Worm (Caenorhabditis elegans) whole organism, late embryonic: ENCODE measurements around the gene ZK899.7.

ENCODE experiments used
- F13H6.1 ChIP-seq: sonication (generic microtip); optimal IDR thresholded peaks from 2 replicates; lab custom pipeline; 2016; ENCODE audit warnings: missing genetic modification characterization, missing compliant biosample characterization
- K02D7.2 ChIP-seq: sonication (generic microtip); optimal IDR thresholded peaks from 2 replicates; lab custom pipeline; 2017; ENCODE audit warnings: mild to moderate bottlenecking, missing genetic modification characterization, missing compliant biosample characterization
- Y22D7AL.16 ChIP-seq: sonication (generic microtip); optimal IDR thresholded peaks from 2 replicates; lab custom pipeline; 2016; ENCODE audit warnings: missing genetic modification characterization, missing compliant biosample characterization
- ahr-1 ChIP-seq: sonication (generic microtip); optimal IDR thresholded peaks from 2 replicates; lab custom pipeline; 2016; ENCODE audit warnings: missing genetic modification characterization, missing compliant biosample characterization
- ama-1 ChIP-seq: fragments of 150-350 bp; optimal IDR thresholded peaks from 2 replicates; lab custom pipeline; 2014
- ceh-14 ChIP-seq: sonication (generic microtip); optimal IDR thresholded peaks from 2 replicates; lab custom pipeline; 2016; ENCODE audit warnings: missing genotype, missing genetic modification characterization, missing compliant biosample characterization
- ceh-18 ChIP-seq: sonication (generic microtip); optimal IDR thresholded peaks from 2 replicates; lab custom pipeline; 2016; ENCODE audit warnings: missing genetic modification characterization, missing compliant biosample characterization
- ceh-19 ChIP-seq: fragments of 200-800 bp; sonication (Bioruptor generic); optimal IDR thresholded peaks from 2 replicates; lab custom pipeline; 2018; ENCODE audit warnings: mild to moderate bottlenecking, missing genetic modification characterization, missing compliant biosample characterization
- ceh-2 ChIP-seq: sonication (generic microtip); optimal IDR thresholded peaks from 2 replicates; lab custom pipeline; 2016; ENCODE audit warnings: missing genotype, missing genetic modification characterization, missing compliant biosample characterization
- ceh-24 ChIP-seq: sonication (generic microtip); optimal IDR thresholded peaks from 2 replicates; lab custom pipeline; 2016; ENCODE audit warnings: mild to moderate bottlenecking, missing genetic modification characterization, missing compliant biosample characterization
- ceh-31 ChIP-seq: sonication (generic microtip); optimal IDR thresholded peaks from 2 replicates; lab custom pipeline; 2016; ENCODE audit warnings: missing genetic modification characterization, missing compliant biosample characterization
- ceh-34 ChIP-seq: sonication (generic microtip); optimal IDR thresholded peaks from 2 replicates; lab custom pipeline; 2016; ENCODE audit warnings: mild to moderate bottlenecking, missing genetic modification characterization, missing compliant biosample characterization
- ceh-48 ChIP-seq: sonication (generic microtip); optimal IDR thresholded peaks from 2 replicates; lab custom pipeline; 2016; ENCODE audit warnings: missing genetic modification characterization, inconsistent platforms, missing compliant biosample characterization
- ceh-6 ChIP-seq: fragments of 200-800 bp; sonication (Bioruptor generic); optimal IDR thresholded peaks from 2 replicates; lab custom pipeline; 2018; ENCODE audit warnings: mild to moderate bottlenecking, missing genetic modification characterization, missing compliant biosample characterization
- ceh-9 ChIP-seq: sonication (generic microtip); optimal IDR thresholded peaks from 2 replicates; lab custom pipeline; 2016; ENCODE audit warnings: mild to moderate bottlenecking, missing genetic modification characterization, inconsistent platforms, missing compliant biosample characterization
- dmd-4 ChIP-seq: sonication (generic microtip); optimal IDR thresholded peaks from 2 replicates; lab custom pipeline; 2016; ENCODE audit warnings: borderline replicate concordance, missing genetic modification characterization, missing compliant biosample characterization
- dve-1 ChIP-seq: sonication (generic microtip); optimal IDR thresholded peaks from 2 replicates; lab custom pipeline; 2017; ENCODE audit warnings: antibody characterized with exemption, mild to moderate bottlenecking, missing genetic modification characterization, missing compliant biosample characterization
- elt-2 ChIP-seq: sonication (generic microtip); optimal IDR thresholded peaks from 2 replicates; lab custom pipeline; 2016; ENCODE audit warnings: missing genetic modification reagents, missing genetic modification characterization, missing compliant biosample characterization
- elt-4 ChIP-seq: sonication (generic microtip); optimal IDR thresholded peaks from 2 replicates; lab custom pipeline; 2016; ENCODE audit warnings: missing genetic modification characterization, missing compliant biosample characterization
- ets-4 ChIP-seq: sonication (generic microtip); optimal IDR thresholded peaks from 2 replicates; lab custom pipeline; 2016; ENCODE audit warnings: missing genetic modification characterization, missing compliant biosample characterization
- eyg-1 ChIP-seq: sonication (generic microtip); optimal IDR thresholded peaks from 2 replicates; lab custom pipeline; 2016; ENCODE audit warnings: missing genotype, missing genetic modification characterization, missing compliant biosample characterization
- fax-1 ChIP-seq: sonication (generic microtip); optimal IDR thresholded peaks from 2 replicates; lab custom pipeline; 2016; ENCODE audit warnings: missing genotype, missing genetic modification characterization, missing compliant biosample characterization
- fkh-10 ChIP-seq: fragments of 150-350 bp; optimal IDR thresholded peaks from 2 replicates; lab custom pipeline; 2014; ENCODE audit warnings: missing biosample characterization, missing genetic modification reagents, missing genetic modification characterization
- hlh-13 ChIP-seq: fragments of 200-800 bp; sonication (Bioruptor generic); optimal IDR thresholded peaks from 2 replicates; lab custom pipeline; 2018; ENCODE audit warnings: mild to moderate bottlenecking, missing genetic modification characterization, missing compliant biosample characterization
- hlh-15 ChIP-seq: sonication (generic microtip); optimal IDR thresholded peaks from 2 replicates; lab custom pipeline; 2016; ENCODE audit warnings: missing genetic modification characterization, missing compliant biosample characterization
- hlh-30 ChIP-seq: sonication (generic microtip); optimal IDR thresholded peaks from 2 replicates; lab custom pipeline; 2017; ENCODE audit warnings: antibody characterized with exemption, missing genetic modification characterization, missing compliant biosample characterization; ENCODE audit not compliant: insufficient read depth
- hlh-6 ChIP-seq: sonication (generic microtip); optimal IDR thresholded peaks from 2 replicates; lab custom pipeline; 2016; ENCODE audit warnings: missing genotype, missing genetic modification characterization, missing compliant biosample characterization
- lim-6 ChIP-seq: sonication (generic microtip); optimal IDR thresholded peaks from 2 replicates; lab custom pipeline; 2016; ENCODE audit warnings: missing genetic modification characterization, missing compliant biosample characterization
- mec-3 ChIP-seq: sonication (generic microtip); optimal IDR thresholded peaks from 2 replicates; lab custom pipeline; 2016; ENCODE audit warnings: borderline replicate concordance, missing genetic modification characterization, missing compliant biosample characterization
- nfya-1 ChIP-seq: sonication (generic microtip); optimal IDR thresholded peaks from 2 replicates; lab custom pipeline; 2017; ENCODE audit warnings: missing genetic modification characterization, mild to moderate bottlenecking, missing compliant biosample characterization, antibody characterized with exemption, moderate library complexity
- nhr-11 ChIP-seq: fragments of 150-350 bp; optimal IDR thresholded peaks from 2 replicates; lab custom pipeline; 2014; ENCODE audit warnings: missing biosample characterization, missing genetic modification characterization
- nhr-232 ChIP-seq: sonication (generic microtip); optimal IDR thresholded peaks from 2 replicates; lab custom pipeline; 2016; ENCODE audit warnings: missing genetic modification characterization, missing compliant biosample characterization
- npax-4 ChIP-seq: sonication (generic microtip); optimal IDR thresholded peaks from 2 replicates; lab custom pipeline; 2016; ENCODE audit warnings: missing genetic modification characterization, missing compliant biosample characterization
- odd-2 ChIP-seq: sonication (generic microtip); optimal IDR thresholded peaks from 2 replicates; lab custom pipeline; 2017; ENCODE audit warnings: antibody characterized with exemption, mild to moderate bottlenecking, missing genetic modification characterization, missing compliant biosample characterization
- pag-3 ChIP-seq: sonication (generic microtip); optimal IDR thresholded peaks from 2 replicates; lab custom pipeline; 2016; ENCODE audit warnings: missing compliant biosample characterization, missing genetic modification characterization, borderline replicate concordance
- pat-9 ChIP-seq: fragments of 200-800 bp; sonication (Bioruptor generic); optimal IDR thresholded peaks from 2 replicates; lab custom pipeline; 2018; ENCODE audit warnings: mild to moderate bottlenecking, missing genetic modification characterization, moderate library complexity, missing compliant biosample characterization
- pha-4 ChIP-seq: fragments of 150-350 bp; optimal IDR thresholded peaks from 2 replicates; lab custom pipeline; 2018; ENCODE audit warnings: missing biosample characterization, missing genetic modification reagents, missing genetic modification characterization
- pqm-1 ChIP-seq: sonication (generic microtip); optimal IDR thresholded peaks from 2 replicates; lab custom pipeline; 2016; ENCODE audit warnings: missing genetic modification characterization, missing compliant biosample characterization
- pros-1 ChIP-seq: fragments of 150-350 bp; optimal IDR thresholded peaks from 2 replicates; lab custom pipeline; 2014; ENCODE audit warnings: missing biosample characterization, missing genetic modification reagents, missing genetic modification characterization
- ref-2 ChIP-seq: sonication (generic microtip); optimal IDR thresholded peaks from 2 replicates; lab custom pipeline; 2016; ENCODE audit warnings: missing genetic modification characterization, missing compliant biosample characterization
- rnt-1 ChIP-seq: sonication (generic microtip); optimal IDR thresholded peaks from 2 replicates; lab custom pipeline; 2016; ENCODE audit warnings: missing genetic modification characterization, missing compliant biosample characterization
- sox-2 ChIP-seq: fragments of 200-800 bp; sonication (Bioruptor generic); IDR thresholded peaks from 2 replicates; pipeline ENCODE4 v1.3.6; 2022; ENCODE audit warnings: missing genetic modification reagents, missing genetic modification characterization, missing compliant biosample characterization
- sox-4 ChIP-seq: sonication (generic microtip); optimal IDR thresholded peaks from 2 replicates; lab custom pipeline; 2017; ENCODE audit warnings: mild to moderate bottlenecking, missing genetic modification characterization, inconsistent platforms, missing compliant biosample characterization
- tbx-7 ChIP-seq: sonication (generic microtip); optimal IDR thresholded peaks from 2 replicates; lab custom pipeline; 2016; ENCODE audit warnings: missing genotype, missing genetic modification characterization, missing compliant biosample characterization
- ttx-3 ChIP-seq: sonication (generic microtip); optimal IDR thresholded peaks from 2 replicates; lab custom pipeline; 2016; ENCODE audit warnings: missing genetic modification reagents, missing genetic modification characterization, missing compliant biosample characterization
- unc-42 ChIP-seq: sonication (generic microtip); optimal IDR thresholded peaks from 2 replicates; lab custom pipeline; 2016; ENCODE audit warnings: missing genotype, missing genetic modification characterization, missing compliant biosample characterization
- unc-55 ChIP-seq: sonication (generic microtip); optimal IDR thresholded peaks from 2 replicates; lab custom pipeline; 2017; ENCODE audit warnings: missing biosample characterization, missing genetic modification reagents, missing genetic modification characterization
- unc-86 ChIP-seq: sonication (generic microtip); optimal IDR thresholded peaks from 2 replicates; lab custom pipeline; 2016; ENCODE audit warnings: missing genetic modification characterization, missing compliant biosample characterization
- zip-5 ChIP-seq: sonication (generic microtip); optimal IDR thresholded peaks from 2 replicates; lab custom pipeline; 2016; ENCODE audit warnings: missing genetic modification characterization, missing compliant biosample characterization
- ztf-16 ChIP-seq: sonication (generic microtip); optimal IDR thresholded peaks from 2 replicates; lab custom pipeline; 2017; ENCODE audit warnings: missing genetic modification characterization, missing compliant biosample characterization

Gene ZK899.7

DNA sequence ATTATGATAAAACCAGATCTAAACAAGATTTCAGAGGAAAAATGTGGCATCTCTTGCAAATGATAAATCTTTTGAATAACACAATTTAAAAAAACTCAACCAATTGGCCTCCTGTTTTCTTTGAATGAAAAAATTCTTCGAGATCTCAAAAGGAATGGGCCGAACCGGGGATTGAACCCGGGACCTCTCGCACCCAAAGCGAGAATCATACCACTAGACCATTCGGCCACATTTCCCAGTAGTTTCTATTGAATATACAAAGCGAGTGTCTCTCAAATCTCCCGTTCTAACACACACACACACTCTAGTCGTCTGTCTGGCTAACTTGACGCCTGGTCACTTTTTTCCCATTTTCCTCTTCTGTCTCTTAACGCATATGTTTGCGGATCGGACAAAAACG is 18.3 kb upstream of the ZK899.7 start (continued):
- peak; percentile 78 for TF ChIP-seq fax-1 (tag; lab: Kevin White, UChicago)
- TF ChIP-seq ttx-3: peak; percentile 89
- peak; percentile 45 for TF ChIP-seq unc-42 (tag; lab: Kevin White, UChicago)
- peak; percentile 74 for TF ChIP-seq dmd-4
- peak; percentile 72 for TF ChIP-seq nfya-1 (tag; lab: Kevin White, UChicago)
- TF ChIP-seq nhr-232 (tag; lab: Kevin White, UChicago): peak; percentile 78
- peak; percentile 11 for TF ChIP-seq pqm-1 (tag; lab: Kevin White, UChicago)
- TF ChIP-seq fkh-10: no peak
- TF ChIP-seq ceh-14 (tag; lab: Kevin White, UChicago): peak; percentile 90
- TF ChIP-seq ceh-31 (tag; lab: Kevin White, UChicago): peak; percentile 70
- TF ChIP-seq ceh-6 (GFP tag; lab: Kevin White, UChicago): peak; percentile 83
- no peak for TF ChIP-seq nhr-11 (tag; lab: Kevin White, UChicago)
- TF ChIP-seq unc-55 (GFP tag; lab: Kevin White, UChicago): no peak
- TF ChIP-seq sox-4 (tag; lab: Kevin White, UChicago): peak; percentile 77
- peak; percentile 88 for TF ChIP-seq ceh-19 (GFP tag; lab: Kevin White, UChicago)
- TF ChIP-seq lim-6: peak; percentile 7
- TF ChIP-seq K02D7.2 (tag; lab: Kevin White, UChicago): peak; percentile 70
- peak; percentile 27 for TF ChIP-seq ets-4 (tag; lab: Kevin White, UChicago)
- TF ChIP-seq zip-5 (tag; lab: Kevin White, UChicago): peak; percentile 34
- peak; percentile 89 for TF ChIP-seq ceh-34 (tag; lab: Kevin White, UChicago)
- peak; percentile 89 for TF ChIP-seq sox-2 (GFP tag; lab: Robert Waterston, UW)
- peak; percentile 70 for TF ChIP-seq ceh-48 (tag; lab: Kevin White, UChicago)
- peak; percentile 27 for TF ChIP-seq hlh-30 (tag; lab: Kevin White, UChicago)
- TF ChIP-seq ref-2: peak; percentile 40
- peak; percentile 88 for TF ChIP-seq elt-2 (tag; lab: Kevin White, UChicago)
- TF ChIP-seq ztf-16 (tag; lab: Kevin White, UChicago): peak; percentile 79
- TF ChIP-seq pag-3: peak; percentile 51
- TF ChIP-seq odd-2: peak; percentile 71
- peak; percentile 79 for TF ChIP-seq hlh-13
- TF ChIP-seq pat-9 (tag; lab: Kevin White, UChicago): peak; percentile 86
- TF ChIP-seq ceh-18 (tag; lab: Kevin White, UChicago): peak; percentile 90
- TF ChIP-seq hlh-6 (tag; lab: Kevin White, UChicago): peak; percentile 90
- no peak for TF ChIP-seq ama-1 (lab: Kevin White, UChicago)
- TF ChIP-seq dve-1: peak; percentile 91
- peak; percentile 83 for TF ChIP-seq F13H6.1 (tag; lab: Kevin White, UChicago)
- TF ChIP-seq npax-4 (tag; lab: Kevin White, UChicago): peak; percentile 61
- peak; percentile 82 for TF ChIP-seq hlh-15 (tag; lab: Kevin White, UChicago)
- peak; percentile 79 for TF ChIP-seq ceh-2 (tag; lab: Kevin White, UChicago)
- TF ChIP-seq unc-86 (tag; lab: Kevin White, UChicago): peak; percentile 86
- TF ChIP-seq ahr-1 (tag; lab: Kevin White, UChicago): peak; percentile 84
- TF ChIP-seq, all 69 proteins: peak for 62

DNA sequence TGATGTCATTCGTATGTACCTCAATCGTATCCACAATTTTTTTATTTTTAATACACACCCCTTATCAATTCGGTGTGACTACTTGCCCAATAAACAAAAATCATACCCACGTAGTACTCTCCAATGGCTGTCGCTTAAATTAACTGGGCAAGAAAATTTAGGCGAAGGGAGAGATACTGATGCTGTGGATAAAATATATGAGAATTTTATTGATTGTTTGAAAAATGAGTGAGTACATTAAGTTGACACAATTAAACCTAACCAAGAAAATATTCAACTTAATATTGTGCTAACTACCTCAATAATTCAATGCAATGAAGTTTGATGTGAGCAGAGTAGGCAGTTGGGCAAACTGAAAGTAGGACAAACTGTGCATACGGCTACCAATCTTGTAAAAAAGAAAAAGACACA is 16.5 kb upstream of the ZK899.7 start:
- TF ChIP-seq lim-6: no peak
- TF ChIP-seq hlh-15 (tag; lab: Kevin White, UChicago): no peak
- peak; percentile 72 for TF ChIP-seq hlh-30 (tag; lab: Kevin White, UChicago)
- TF ChIP-seq F13H6.1 (tag; lab: Kevin White, UChicago): peak; percentile 59
- no peak for TF ChIP-seq elt-4
- TF ChIP-seq ceh-2 (tag; lab: Kevin White, UChicago): peak; percentile 63
- TF ChIP-seq dmd-4: peak; percentile 27
- TF ChIP-seq tbx-7 (tag; lab: Kevin White, UChicago): peak; percentile 47
- TF ChIP-seq pros-1 (tag; lab: Kevin White, UChicago): peak; percentile 23
- TF ChIP-seq ceh-24 (tag; lab: Kevin White, UChicago): no peak
- TF ChIP-seq ceh-34 (tag; lab: Kevin White, UChicago): peak; percentile 80
- no peak for TF ChIP-seq pha-4 (tag; lab: Kevin White, UChicago)
- TF ChIP-seq nhr-11 (tag; lab: Kevin White, UChicago): peak; percentile 18
- peak; percentile 70 for TF ChIP-seq ets-4 (tag; lab: Kevin White, UChicago)
- peak; percentile 21 for TF ChIP-seq pat-9 (tag; lab: Kevin White, UChicago)
- no peak for TF ChIP-seq ceh-9
- peak; percentile 86 for TF ChIP-seq ceh-48 (tag; lab: Kevin White, UChicago)
- peak; percentile 91 for TF ChIP-seq rnt-1 (tag; lab: Kevin White, UChicago)
- TF ChIP-seq eyg-1 (tag; lab: Kevin White, UChicago): no peak
- no peak for TF ChIP-seq Y22D7AL.16 (tag; lab: Kevin White, UChicago)
- TF ChIP-seq fkh-10: peak; percentile 86
- TF ChIP-seq mec-3 (tag; lab: Kevin White, UChicago): no peak
- 0 out of 2 replicates have a peak, but pooled peaks have one; percentile 14 for TF ChIP-seq sox-2 (GFP tag; lab: Robert Waterston, UW)
- TF ChIP-seq ztf-16 (tag; lab: Kevin White, UChicago): peak; percentile 67
- peak; percentile 98 for TF ChIP-seq ceh-18 (tag; lab: Kevin White, UChicago)
